Fruit fly (Drosophila melanogaster) Kc167 (cell line): ENCODE data around the gene CG15473.

ENCODE experiments used
- Myc ChIP-seq: fragments of >200 bp; optimal IDR thresholded peaks from 2 replicates; lab custom pipeline; 2017; ENCODE audit warnings: missing external identifiers
- Sin3A ChIP-seq: fragments of >200 bp; optimal IDR thresholded peaks from 2 replicates; lab custom pipeline; 2018; ENCODE audit warnings: missing external identifiers
- h ChIP-seq: fragments of >200 bp; optimal IDR thresholded peaks from 3 replicates; lab custom pipeline; 2018; ENCODE audit warnings: missing external identifiers

DNA sequence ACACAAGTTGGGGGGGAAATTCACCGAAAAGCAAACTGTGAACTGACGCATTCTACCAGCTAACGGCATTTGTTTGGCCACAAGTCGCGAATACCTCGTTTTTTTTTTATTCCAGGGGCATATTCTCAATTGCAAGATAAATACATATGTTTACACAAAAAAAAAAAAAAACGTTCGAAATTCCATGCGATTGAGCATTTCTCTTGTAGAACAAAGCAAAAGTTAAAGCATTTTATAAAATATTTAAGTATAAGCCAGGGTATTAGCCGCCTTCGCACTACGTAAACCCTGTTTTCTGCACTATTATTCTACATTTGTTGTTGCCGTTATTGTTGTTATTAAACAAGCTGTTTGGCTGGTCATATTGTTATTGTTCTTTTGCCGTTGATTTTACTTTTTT is 40.0 kb downstream of the CG15473 start:
- TF ChIP-seq Myc (lab: Kevin White, UChicago) = no peak
- no peak for TF ChIP-seq Sin3A
- no peak for TF ChIP-seq h (lab: Kevin White, UChicago)
